Fruit fly (Drosophila melanogaster) whole organism, embryonic: ENCODE data around the gene msn.

Experiments
- Ada2b ChIP-seq: fragments of 200-800 bp; sonication (Bioruptor generic); IDR thresholded peaks from 2 replicates; pipeline ENCODE4 v1.3.6; 2022; ENCODE audit warnings: missing biosample characterization, missing genetic modification characterization
- B-H1 ChIP-seq: fragments of 200-800 bp; sonication (Bioruptor generic); IDR thresholded peaks from 3 replicates; pipeline ENCODE4 v1.3.6; 2022; ENCODE audit warnings: missing biosample characterization, missing genetic modification characterization
- Blimp-1 ChIP-seq: fragments of 200-800 bp; sonication (Bioruptor generic); optimal IDR thresholded peaks from 3 replicates; lab custom pipeline; 2018; ENCODE audit warnings: missing biosample characterization, missing genetic modification characterization, mild to moderate bottlenecking, moderate library complexity, missing genetic modification reagents
- CG10147 ChIP-seq: fragments of 200-800 bp; sonication (Bioruptor generic); optimal IDR thresholded peaks from 2 replicates; lab custom pipeline; 2019; ENCODE audit warnings: missing biosample characterization, mild to moderate bottlenecking, missing genetic modification characterization, moderate library complexity
- CG10321 ChIP-seq: fragments of 200-800 bp; sonication (Bioruptor generic); IDR thresholded peaks from 2 replicates; pipeline ENCODE4 v1.3.6; 2022; ENCODE audit warnings: missing biosample characterization, missing genetic modification characterization
- CG10979 ChIP-seq: fragments of 200-800 bp; sonication (Bioruptor generic); optimal IDR thresholded peaks from 2 replicates; lab custom pipeline; 2018; ENCODE audit warnings: missing biosample characterization, mild to moderate bottlenecking, missing genetic modification characterization, moderate library complexity
- CG12104 ChIP-seq: fragments of 200-800 bp; sonication (Bioruptor generic); optimal IDR thresholded peaks from 3 replicates; lab custom pipeline; 2016; ENCODE audit warnings: missing biosample characterization, missing genetic modification characterization
- CG1233 ChIP-seq: fragments of 200-800 bp; sonication (Bioruptor generic); optimal IDR thresholded peaks from 4 replicates; lab custom pipeline; 2018; ENCODE audit warnings: missing biosample characterization, mild to moderate bottlenecking, missing genetic modification characterization
- CG13424 ChIP-seq: fragments of 200-800 bp; sonication (Bioruptor generic); optimal IDR thresholded peaks from 2 replicates; lab custom pipeline; 2019; ENCODE audit warnings: missing biosample characterization, mild to moderate bottlenecking, missing genetic modification characterization, moderate library complexity
- CG14014 ChIP-seq: fragments of 200-800 bp; sonication (Bioruptor generic); IDR thresholded peaks from 2 replicates; pipeline ENCODE4 v1.3.6; 2022; ENCODE audit warnings: missing biosample characterization, missing genetic modification characterization
- CG15269 ChIP-seq: fragments of 200-800 bp; sonication (Bioruptor generic); optimal IDR thresholded peaks from 2 replicates; lab custom pipeline; 2018; ENCODE audit warnings: missing biosample characterization, mild to moderate bottlenecking, missing genetic modification characterization, moderate library complexity
- CG1529 ChIP-seq: fragments of 200-800 bp; sonication (Bioruptor generic); optimal IDR thresholded peaks from 3 replicates; lab custom pipeline; 2018; ENCODE audit warnings: missing biosample characterization, missing genetic modification characterization
- CG15479 ChIP-seq: fragments of 200-800 bp; sonication (Bioruptor generic); optimal IDR thresholded peaks from 3 replicates; lab custom pipeline; 2019; ENCODE audit warnings: missing biosample characterization, mild to moderate bottlenecking, missing genetic modification characterization, moderate library complexity
- CG17829 ChIP-seq: fragments of 200-800 bp; optimal IDR thresholded peaks from 2 replicates; lab custom pipeline; 2019; ENCODE audit warnings: missing biosample characterization, mild to moderate bottlenecking, missing genetic modification characterization, moderate library complexity
- CG18599 ChIP-seq: fragments of 200-800 bp; sonication (Bioruptor generic); optimal IDR thresholded peaks from 3 replicates; lab custom pipeline; 2017; ENCODE audit warnings: missing biosample characterization, missing genetic modification characterization, mild to moderate bottlenecking, moderate library complexity, missing genetic modification reagents
- CG2712 ChIP-seq: fragments of 200-800 bp; optimal IDR thresholded peaks from 3 replicates; lab custom pipeline; 2019; ENCODE audit warnings: missing biosample characterization, mild to moderate bottlenecking, missing genetic modification characterization, moderate library complexity
- CG3281 ChIP-seq: fragments of 200-800 bp; sonication (Bioruptor generic); optimal IDR thresholded peaks from 3 replicates; lab custom pipeline; 2017; ENCODE audit warnings: missing biosample characterization, mild to moderate bottlenecking, missing genetic modification characterization
- CG4820 ChIP-seq: fragments of 200-800 bp; sonication (Bioruptor generic); optimal IDR thresholded peaks from 3 replicates; lab custom pipeline; 2016; ENCODE audit warnings: missing biosample characterization, missing genetic modification characterization
- CG7745 ChIP-seq: fragments of 200-800 bp; sonication (Bioruptor generic); optimal IDR thresholded peaks from 2 replicates; lab custom pipeline; 2018; ENCODE audit warnings: missing biosample characterization, mild to moderate bottlenecking, missing genetic modification characterization, moderate library complexity
- CG7839 ChIP-seq: fragments of 200-800 bp; sonication (Bioruptor generic); optimal IDR thresholded peaks from 3 replicates; lab custom pipeline; 2018; ENCODE audit warnings: missing biosample characterization, mild to moderate bottlenecking, missing genetic modification characterization, moderate library complexity
- CG8281 ChIP-seq: fragments of 200-800 bp; sonication (Bioruptor generic); optimal IDR thresholded peaks from 2 replicates; lab custom pipeline; 2018; ENCODE audit warnings: missing biosample characterization, mild to moderate bottlenecking, missing genetic modification characterization, moderate library complexity
- Chrac-16 ChIP-seq: fragments of 200-800 bp; sonication (Bioruptor generic); optimal IDR thresholded peaks from 3 replicates; lab custom pipeline; 2016; ENCODE audit warnings: missing biosample characterization, missing genetic modification characterization
- CrebB ChIP-seq: fragments of 200-800 bp; sonication (Bioruptor generic); optimal IDR thresholded peaks from 3 replicates; lab custom pipeline; 2018; ENCODE audit warnings: missing biosample characterization, mild to moderate bottlenecking, missing genetic modification characterization
- Fer1 ChIP-seq: fragments of 200-800 bp; sonication (Bioruptor generic); optimal IDR thresholded peaks from 2 replicates; lab custom pipeline; 2017; ENCODE audit warnings: missing biosample characterization, mild to moderate bottlenecking, missing genetic modification characterization
- Fer2 ChIP-seq: fragments of 200-800 bp; sonication (Bioruptor generic); optimal IDR thresholded peaks from 2 replicates; lab custom pipeline; 2018; ENCODE audit warnings: missing biosample characterization, mild to moderate bottlenecking, missing genetic modification characterization, moderate library complexity
- Fer3 ChIP-seq: fragments of 200-800 bp; sonication (Bioruptor generic); optimal IDR thresholded peaks from 2 replicates; lab custom pipeline; 2018; ENCODE audit warnings: missing biosample characterization, mild to moderate bottlenecking, missing genetic modification characterization, moderate library complexity
- HHEX ChIP-seq: fragments of 200-800 bp; sonication (Bioruptor generic); optimal IDR thresholded peaks from 3 replicates; lab custom pipeline; 2017; ENCODE audit warnings: missing biosample characterization, mild to moderate bottlenecking, missing genetic modification characterization, missing genetic modification reagents
- HLH54F ChIP-seq: fragments of 200-800 bp; sonication (Bioruptor generic); optimal IDR thresholded peaks from 3 replicates; lab custom pipeline; 2016; ENCODE audit warnings: missing biosample characterization, missing genetic modification characterization
- Hr51 ChIP-seq, 2 experiments: fragments of 200-800 bp; sonication (Bioruptor generic); optimal IDR thresholded peaks; 2 replicates in 1 of 2; 3 replicates in 1 of 2; lab custom pipeline; 2016 to 2018; ENCODE audit warnings: missing biosample characterization in 2 of 2, missing genetic modification characterization in 2 of 2, mild to moderate bottlenecking in 1 of 2, moderate library complexity in 1 of 2
- Jarid2 ChIP-seq: fragments of 200-800 bp; sonication (Bioruptor generic); optimal IDR thresholded peaks from 3 replicates; lab custom pipeline; 2017; ENCODE audit warnings: mild to moderate bottlenecking, missing biosample characterization, missing genetic modification reagents, missing genetic modification characterization
- NC2β ChIP-seq: fragments of 200-800 bp; sonication (Bioruptor generic); optimal IDR thresholded peaks from 2 replicates; lab custom pipeline; 2016; ENCODE audit warnings: missing biosample characterization, missing genetic modification characterization
- Pdp1 ChIP-seq, 2 experiments: fragments of 200-800 bp; sonication (Bioruptor generic); optimal IDR thresholded peaks; 3 replicates each; lab custom pipeline; 2016; ENCODE audit warnings: missing biosample characterization in 2 of 2, missing genetic modification characterization in 2 of 2, mild to moderate bottlenecking in 1 of 2, moderate library complexity in 1 of 2
- Sin3A ChIP-seq: fragments of >200 bp; optimal IDR thresholded peaks from 2 replicates; lab custom pipeline; 2018
- bab2 ChIP-seq: fragments of 200-800 bp; sonication (Bioruptor generic); optimal IDR thresholded peaks from 2 replicates; lab custom pipeline; 2016; ENCODE audit warnings: missing biosample characterization, missing genetic modification characterization
- bsh ChIP-seq, 2 experiments: fragments of 200-800 bp; sonication (Bioruptor generic); optimal IDR thresholded peaks; 2 replicates each; lab custom pipeline; 2017 to 2018; ENCODE audit warnings: mild to moderate bottlenecking in 2 of 2, missing biosample characterization in 2 of 2, missing genetic modification characterization in 2 of 2, moderate library complexity in 1 of 2
- eve ChIP-seq, 2 experiments: fragments of >200 bp; optimal IDR thresholded peaks; 2 replicates each; lab custom pipeline; 2017; ENCODE audit warnings: missing biosample characterization in 2 of 2, missing genetic modification characterization in 2 of 2
- gem ChIP-seq: fragments of 200-800 bp; sonication (Bioruptor generic); optimal IDR thresholded peaks from 2 replicates; lab custom pipeline; 2019; ENCODE audit warnings: missing biosample characterization, mild to moderate bottlenecking, missing genetic modification characterization, moderate library complexity
- ind ChIP-seq: fragments of 200-800 bp; sonication (Bioruptor generic); optimal IDR thresholded peaks from 3 replicates; lab custom pipeline; 2016; ENCODE audit warnings: missing biosample characterization, missing genetic modification characterization
- insv ChIP-seq, 2 experiments: fragments of 200-800 bp; sonication (Bioruptor generic); optimal IDR thresholded peaks; 3 replicates each; lab custom pipeline; 2016 to 2018; ENCODE audit warnings: missing biosample characterization in 2 of 2, missing genetic modification characterization in 2 of 2
- klu ChIP-seq: fragments of 200-800 bp; sonication (Bioruptor generic); IDR thresholded peaks from 2 replicates; pipeline ENCODE4 v1.3.6; 2022; ENCODE audit warnings: missing biosample characterization, missing genetic modification characterization
- nau ChIP-seq: fragments of 200-800 bp; sonication (Bioruptor generic); optimal IDR thresholded peaks from 3 replicates; lab custom pipeline; 2017; ENCODE audit warnings: missing biosample characterization, mild to moderate bottlenecking, missing genetic modification characterization, missing genetic modification reagents
- pho ChIP-seq: fragments of 200-800 bp; sonication (Bioruptor generic); optimal IDR thresholded peaks from 2 replicates; lab custom pipeline; 2016; ENCODE audit warnings: missing biosample characterization, missing genetic modification characterization
- phol ChIP-seq: fragments of 200-800 bp; sonication (Bioruptor generic); optimal IDR thresholded peaks from 3 replicates; lab custom pipeline; 2018; ENCODE audit warnings: missing biosample characterization, mild to moderate bottlenecking, missing genetic modification characterization, moderate library complexity
- rib ChIP-seq: fragments of 200-800 bp; sonication (Bioruptor generic); IDR thresholded peaks from 2 replicates; pipeline ENCODE4 v1.3.6; 2022; ENCODE audit warnings: missing biosample characterization, missing genetic modification characterization
- row ChIP-seq: fragments of 200-800 bp; sonication (Bioruptor generic); IDR thresholded peaks from 3 replicates; pipeline ENCODE4 v1.3.6; 2022; ENCODE audit warnings: missing biosample characterization, missing genetic modification characterization
- tap ChIP-seq: fragments of 200-800 bp; optimal IDR thresholded peaks from 3 replicates; lab custom pipeline; 2019; ENCODE audit warnings: missing biosample characterization, mild to moderate bottlenecking, missing genetic modification characterization, moderate library complexity
- tll ChIP-seq, 2 experiments: fragments of 200-800 bp in 1 of 2; fragments of >200 bp in 1 of 2; sonication (Bioruptor generic) in 1 of 2; optimal IDR thresholded peaks; 2 replicates each; lab custom pipeline; 2017 to 2019; ENCODE audit warnings: missing biosample characterization in 2 of 2, missing genetic modification characterization in 2 of 2, mild to moderate bottlenecking in 1 of 2, moderate library complexity in 1 of 2
- ttk ChIP-seq: fragments of 200-800 bp; sonication (Bioruptor generic); IDR thresholded peaks from 2 replicates; pipeline ENCODE4 v2.1.2; 2022; ENCODE audit warnings: missing biosample characterization, missing genetic modification characterization
- unpg ChIP-seq: fragments of 200-800 bp; sonication (Bioruptor generic); optimal IDR thresholded peaks from 3 replicates; lab custom pipeline; 2018; ENCODE audit warnings: missing biosample characterization, mild to moderate bottlenecking, missing genetic modification characterization, moderate library complexity
- vvl ChIP-seq: fragments of 200-800 bp; sonication (Bioruptor generic); IDR thresholded peaks from 2 replicates; pipeline ENCODE4 v1.3.6; 2022; ENCODE audit warnings: missing biosample characterization, missing genetic modification characterization

Gene msn

dm6 chr3L:2575240-2575639 is 11.1 kb downstream of the msn start (continued):
- TF ChIP-seq CG15269 (peak; percentile 15), phol (tag; lab: Kevin White, UChicago) (peak; percentile 30), B-H1 (GFP tag; lab: Robert Waterston, UW) (no peak), eve (GFP tag; optimal IDR thresholded peaks at IDR 0.05; lab: Kevin White, UChicago) (peak in 1 of 2 experiments; percentile 65), Fer1 (GFP tag; lab: Kevin White, UChicago) (peak; percentile 27), Blimp-1 (GFP tag; lab: Kevin White, UChicago) (peak; percentile 36), rib (no peak), insv (GFP tag; optimal IDR thresholded peaks at IDR 0.05; lab: Kevin White, UChicago) (no peak), CG7745 (no peak), CG10321 (GFP tag; lab: Robert Waterston, UW) (no peak), Jarid2 (GFP tag; lab: Kevin White, UChicago) (no peak), ttk (no peak), Chrac-16 (no peak), CG17829 (tag; lab: Kevin White, UChicago) (peak; percentile 9), klu (GFP tag; lab: Robert Waterston, UW) (no peak), CG14014 (GFP tag; lab: Robert Waterston, UW) (0 out of 2 replicates have a peak, but pooled peaks have one; percentile 28), CG7839 (tag; lab: Kevin White, UChicago) (peak; percentile 32), CG10979 (tag; lab: Kevin White, UChicago) (peak; percentile 35), vvl (GFP tag; lab: Robert Waterston, UW) (no peak), Ada2b (GFP tag; lab: Robert Waterston, UW) (peak; percentile 32; the same call in 1 of the 2 replicates), HLH54F (no peak), HHEX (GFP tag; lab: Kevin White, UChicago) (peak; percentile 32), CG4820 (peak; percentile 3), Sin3A (no peak), CG3281 (peak; percentile 30), CG10147 (GFP tag; lab: Kevin White, UChicago) (peak; percentile 4), bab2 (GFP tag; lab: Kevin White, UChicago) (peak; percentile 34), CG12104 (GFP tag; lab: Kevin White, UChicago) (no peak), CG18599 (GFP tag; lab: Kevin White, UChicago) (peak; percentile 19), nau (peak; percentile 63), CG8281 (tag; lab: Kevin White, UChicago) (peak; percentile 1), ind (GFP tag; lab: Kevin White, UChicago) (peak; percentile 16), tll (GFP tag; optimal IDR thresholded peaks at IDR 0.05; lab: Kevin White, UChicago) (no peak), pho (GFP tag; lab: Kevin White, UChicago) (no peak), bsh (GFP tag; optimal IDR thresholded peaks at IDR 0.05; lab: Kevin White, UChicago) (no peak), Fer3 (tag; lab: Kevin White, UChicago) (peak; percentile 26), CG15479 (GFP tag; lab: Kevin White, UChicago) (no peak), CG1233 (peak; percentile 5), row (peak; percentile 46; the same call in 2 of the 3 replicates), gem (peak; percentile 35), NC2β (GFP tag; lab: Kevin White, UChicago) (no peak), Hr51 (GFP tag; optimal IDR thresholded peaks at IDR 0.05; lab: Kevin White, UChicago) (peak in 1 of 2 experiments; percentile 13), CG2712 (tag; lab: Kevin White, UChicago) (peak; percentile 21), tap (tag; lab: Kevin White, UChicago) (peak; percentile 50), CG1529 (no peak), Pdp1 (GFP tag; optimal IDR thresholded peaks at IDR 0.05; lab: Kevin White, UChicago) (peak in 1 of 2 experiments; percentile 62), CrebB (tag; lab: Kevin White, UChicago) (no peak), unpg (GFP tag; lab: Kevin White, UChicago) (peak; percentile 7), CG13424 (no peak), Fer2 (tag; lab: Kevin White, UChicago) (no peak)
